Worm (Caenorhabditis elegans): ENCODE data around the gene F36G9.3.

- TF ChIP-seq pes-1 (GFP tag; IDR thresholded peaks at IDR 0.05) (no peak), scrt-1 (GFP tag; IDR thresholded peaks at IDR 0.05) (no peak), F13C5.2 (tag; optimal IDR thresholded peaks at IDR 0.05) (no peak), B0310.2 (tag; optimal IDR thresholded peaks at IDR 0.05) (no peak), hnd-1 (tag; optimal IDR thresholded peaks at IDR 0.05) (no peak), ama-1 (optimal IDR thresholded peaks at IDR 0.05) (no peak), flt-1 (GFP tag; IDR thresholded peaks at IDR 0.05) (no peak), hmbx-1 (tag; optimal IDR thresholded peaks at IDR 0.05) (no peak), ceh-36 (tag; optimal IDR thresholded peaks at IDR 0.05) (no peak), ceh-13 (GFP tag; optimal IDR thresholded peaks at IDR 0.05) (no peak), sea-1 (GFP tag; conservative IDR thresholded peaks at IDR 0.05) (no peak)
These were observed 42.4 kb upstream of the F36G9.3 start for ce11 chrV:15914774-15915173.
